Worm (Caenorhabditis elegans) whole organism, L3 larva: ENCODE data around the gene chil-22.

ENCODE experiments used
- ceh-16 ChIP-seq: sonication (generic microtip); optimal IDR thresholded peaks from 2 replicates; lab custom pipeline; 2017; ENCODE audit warnings: missing biosample characterization, missing genetic modification characterization
- ceh-82 ChIP-seq: fragments of 150-350 bp; optimal IDR thresholded peaks from 2 replicates; lab custom pipeline; 2014; ENCODE audit warnings: missing biosample characterization, missing genetic modification characterization
- elt-1 ChIP-seq: fragments of 150-350 bp; optimal IDR thresholded peaks from 2 replicates; lab custom pipeline; 2014; ENCODE audit warnings: missing biosample characterization, missing genetic modification characterization
- elt-3 ChIP-seq, 3 experiments: fragments of 150-350 bp in 1 of 3; sonication (generic microtip) in 2 of 3; optimal IDR thresholded peaks; 2 replicates in 2 of 3; 4 replicates in 1 of 3; lab custom pipeline; 2014 to 2017; ENCODE audit warnings: missing biosample characterization in 3 of 3, missing genetic modification characterization in 3 of 3
- fkh-10 ChIP-seq: sonication (generic microtip); optimal IDR thresholded peaks from 2 replicates; lab custom pipeline; 2017; ENCODE audit warnings: missing biosample characterization, missing genetic modification reagents, missing genetic modification characterization
- nhr-12 ChIP-seq: fragments of 150-350 bp; optimal IDR thresholded peaks from 2 replicates; lab custom pipeline; 2014; ENCODE audit warnings: missing biosample characterization, missing genetic modification characterization
- nhr-28 ChIP-seq: fragments of 150-350 bp; optimal IDR thresholded peaks from 2 replicates; lab custom pipeline; 2014; ENCODE audit warnings: missing biosample characterization, missing genetic modification characterization
- nhr-67 ChIP-seq: fragments of 150-350 bp; optimal IDR thresholded peaks from 2 replicates; lab custom pipeline; 2014; ENCODE audit warnings: missing biosample characterization, missing genetic modification characterization
- nhr-77 ChIP-seq: fragments of 150-350 bp; optimal IDR thresholded peaks from 2 replicates; lab custom pipeline; 2014; ENCODE audit warnings: missing biosample characterization, missing genetic modification characterization
- ztf-4 ChIP-seq: fragments of 150-350 bp; optimal IDR thresholded peaks from 2 replicates; lab custom pipeline; 2014; ENCODE audit warnings: missing biosample characterization, missing genetic modification characterization

DNA sequence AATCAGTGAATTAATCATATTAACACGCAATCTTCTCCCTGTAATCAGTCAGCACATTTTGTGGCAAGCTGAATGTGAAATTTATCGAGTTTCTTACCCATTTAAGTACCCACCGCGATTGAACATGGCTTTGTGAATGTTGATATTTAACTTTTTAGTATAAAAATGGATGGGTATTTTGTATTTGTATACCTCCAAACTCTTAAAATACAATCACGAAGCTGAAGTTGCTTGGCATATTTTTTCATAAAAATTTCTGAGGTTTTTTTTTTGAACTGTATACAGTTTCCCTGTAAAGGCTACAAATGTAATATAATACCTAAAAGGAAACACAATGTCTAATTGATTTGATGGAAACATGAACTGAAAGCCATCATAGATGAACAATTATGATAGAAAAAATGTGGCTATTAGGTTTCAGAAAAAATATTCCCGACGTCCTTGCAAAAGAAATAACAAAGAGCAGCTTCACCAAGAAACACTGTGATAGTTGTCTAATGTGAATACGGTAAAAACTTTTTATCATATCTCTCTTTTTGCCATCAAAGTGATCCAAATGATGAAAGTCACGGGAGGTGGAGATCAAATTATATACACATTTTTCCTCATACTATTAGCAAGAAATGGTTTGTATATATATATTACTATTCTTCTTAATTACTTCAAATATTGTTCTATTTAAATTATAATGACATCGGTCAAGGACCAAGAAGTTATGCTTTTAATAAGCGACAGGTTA lies 8.5 kb upstream of the chil-22 start, which contains the start of the genes chil-25 and chil-26:
- TF ChIP-seq ceh-16 = no peak
- no peak for TF ChIP-seq elt-1
- TF ChIP-seq nhr-12 (tag; lab: Kevin White, UChicago) = no peak
- no peak for TF ChIP-seq elt-3 (tag; optimal IDR thresholded peaks at IDR 0.05; lab: Kevin White, UChicago)
- TF ChIP-seq nhr-67 (tag; lab: Kevin White, UChicago) = no peak
- no peak for TF ChIP-seq fkh-10 (GFP tag; lab: Kevin White, UChicago)
- TF ChIP-seq ceh-82 (tag; lab: Kevin White, UChicago) = no peak
- TF ChIP-seq nhr-28 = no peak
- no peak for TF ChIP-seq nhr-77 (tag; lab: Kevin White, UChicago)
- no peak for TF ChIP-seq ztf-4 (tag; lab: Kevin White, UChicago)
